Worm (Caenorhabditis elegans) whole organism, midembryonic: ENCODE data around the gene F29C12.6.

ENCODE experiments used
- T22C8.4 ChIP-seq: fragments of 200-800 bp; sonication (Bioruptor generic); IDR thresholded peaks from 2 replicates; pipeline ENCODE4 v1.3.6; 2022; ENCODE audit warnings: missing genetic modification characterization, missing compliant biosample characterization
- cog-1 ChIP-seq: sonication (generic microtip); optimal IDR thresholded peaks from 2 replicates; lab custom pipeline; 2016; ENCODE audit warnings: missing genetic modification characterization, missing compliant biosample characterization
- med-1 ChIP-seq: sonication (generic microtip); optimal IDR thresholded peaks from 2 replicates; lab custom pipeline; 2017; ENCODE audit warnings: missing genetic modification characterization, mild to moderate bottlenecking, missing compliant biosample characterization, antibody characterized with exemption, missing genetic modification reagents; ENCODE audit not compliant: insufficient read depth
- tab-1 ChIP-seq: fragments of 200-800 bp; sonication (Bioruptor generic); IDR thresholded peaks from 2 replicates; pipeline ENCODE4 v1.3.6; 2022; ENCODE audit warnings: missing genetic modification characterization, missing compliant biosample characterization

ce11 chrII:13096345-13096744 is 33.4 kb upstream of the F29C12.6 start:
- no peak for TF ChIP-seq med-1 (GFP tag; lab: Kevin White, UChicago)
- TF ChIP-seq T22C8.4 (GFP tag; lab: Robert Waterston, UW) = no peak
- TF ChIP-seq cog-1 (tag; lab: Kevin White, UChicago) = no peak
- no peak for TF ChIP-seq tab-1 (GFP tag; lab: Robert Waterston, UW)
